Fruit fly (Drosophila melanogaster) whole organism, embryonic: ENCODE results near the gene twe.
A peak's percentile ranks its signal among the peaks of the same experiment; 100 is the strongest.

Source experiments
- Ada2b ChIP-seq: fragments of 200-800 bp; sonication (Bioruptor generic); IDR thresholded peaks from 2 replicates; pipeline ENCODE4 v1.3.6; 2022; ENCODE audit warnings: missing biosample characterization, missing genetic modification characterization
- CG12071 ChIP-seq: fragments of 200-800 bp; sonication (Bioruptor generic); optimal IDR thresholded peaks from 3 replicates; lab custom pipeline; 2018; ENCODE audit warnings: missing biosample characterization, mild to moderate bottlenecking, missing genetic modification characterization
- CG12104 ChIP-seq: fragments of 200-800 bp; sonication (Bioruptor generic); optimal IDR thresholded peaks from 3 replicates; lab custom pipeline; 2016; ENCODE audit warnings: missing biosample characterization, missing genetic modification characterization
- CG1233 ChIP-seq: fragments of 200-800 bp; sonication (Bioruptor generic); optimal IDR thresholded peaks from 4 replicates; lab custom pipeline; 2018; ENCODE audit warnings: missing biosample characterization, mild to moderate bottlenecking, missing genetic modification characterization
- CG13287 ChIP-seq: fragments of 200-800 bp; sonication (Bioruptor generic); IDR thresholded peaks from 2 replicates; pipeline ENCODE4 v1.3.6; 2022; ENCODE audit warnings: missing biosample characterization, missing genetic modification characterization; ENCODE audit not compliant: partially characterized antibody
- CG13296 ChIP-seq: fragments of 200-800 bp; sonication (Bioruptor generic); optimal IDR thresholded peaks from 3 replicates; lab custom pipeline; 2018; ENCODE audit warnings: missing biosample characterization, mild to moderate bottlenecking, missing genetic modification characterization
- CG14710 ChIP-seq: fragments of 200-800 bp; sonication (Bioruptor generic); optimal IDR thresholded peaks from 3 replicates; lab custom pipeline; 2019; ENCODE audit warnings: missing biosample characterization, mild to moderate bottlenecking, missing genetic modification characterization, moderate library complexity
- CG1647 ChIP-seq: fragments of 200-800 bp; sonication (Bioruptor generic); optimal IDR thresholded peaks from 3 replicates; lab custom pipeline; 2016; ENCODE audit warnings: missing biosample characterization, missing genetic modification characterization
- CG1792 ChIP-seq: fragments of 200-800 bp; sonication (Bioruptor generic); optimal IDR thresholded peaks from 2 replicates; lab custom pipeline; 2016; ENCODE audit warnings: missing biosample characterization, missing genetic modification characterization
- CG18476 ChIP-seq: fragments of 200-800 bp; sonication (Bioruptor generic); optimal IDR thresholded peaks from 2 replicates; lab custom pipeline; 2016; ENCODE audit warnings: missing biosample characterization, mild to moderate bottlenecking, missing genetic modification characterization
- CG31224 ChIP-seq: fragments of 200-800 bp; sonication (Bioruptor generic); IDR thresholded peaks from 2 replicates; pipeline ENCODE4 v1.3.6; 2022; ENCODE audit warnings: missing biosample characterization, missing genetic modification characterization
- CG31365 ChIP-seq: fragments of 200-800 bp; sonication (Bioruptor generic); optimal IDR thresholded peaks from 2 replicates; lab custom pipeline; 2018; ENCODE audit warnings: missing biosample characterization, mild to moderate bottlenecking, missing genetic modification characterization
- CG32772 ChIP-seq: fragments of 200-800 bp; sonication (Bioruptor generic); IDR thresholded peaks from 2 replicates; pipeline ENCODE4 v1.3.6; 2022; ENCODE audit warnings: missing biosample characterization, missing genetic modification characterization
- CG4328 ChIP-seq: fragments of 200-800 bp; sonication (Bioruptor generic); optimal IDR thresholded peaks from 3 replicates; lab custom pipeline; 2017; ENCODE audit warnings: missing biosample characterization, missing genetic modification reagents, missing genetic modification characterization
- CG4707 ChIP-seq: fragments of 200-800 bp; sonication (Bioruptor generic); optimal IDR thresholded peaks from 2 replicates; lab custom pipeline; 2018; ENCODE audit warnings: missing biosample characterization, mild to moderate bottlenecking, missing genetic modification characterization, moderate library complexity
- CG6175 ChIP-seq: fragments of 200-800 bp; sonication (Bioruptor generic); IDR thresholded peaks from 3 replicates; pipeline ENCODE4 v1.3.6; 2022; ENCODE audit warnings: missing biosample characterization, missing genetic modification characterization
- CG6791 ChIP-seq: fragments of 200-800 bp; sonication (Bioruptor generic); IDR thresholded peaks from 3 replicates; pipeline ENCODE4 v1.3.6; 2022; ENCODE audit warnings: missing biosample characterization, missing genetic modification characterization; ENCODE audit not compliant: partially characterized antibody
- CG7556 ChIP-seq: fragments of 200-800 bp; sonication (Bioruptor generic); optimal IDR thresholded peaks from 2 replicates; lab custom pipeline; 2017; ENCODE audit warnings: missing biosample characterization, mild to moderate bottlenecking, missing genetic modification characterization
- CG8944 ChIP-seq: fragments of 200-800 bp; sonication (Bioruptor generic); optimal IDR thresholded peaks from 3 replicates; lab custom pipeline; 2016; ENCODE audit warnings: missing biosample characterization, missing genetic modification characterization
- CG9797 ChIP-seq: fragments of 200-800 bp; sonication (Bioruptor generic); optimal IDR thresholded peaks from 3 replicates; lab custom pipeline; 2018; ENCODE audit warnings: missing biosample characterization, mild to moderate bottlenecking, missing genetic modification characterization
- Drgx ChIP-seq: fragments of 200-800 bp; sonication (Bioruptor generic); IDR thresholded peaks from 2 replicates; pipeline ENCODE4 v1.3.6; 2022; ENCODE audit warnings: missing biosample characterization, missing genetic modification characterization
- Eip74EF ChIP-seq, 2 experiments: fragments of 200-800 bp in 1 of 2; fragments of >200 bp in 1 of 2; sonication (Bioruptor generic) in 1 of 2; optimal IDR thresholded peaks; 2 replicates each; lab custom pipeline; 2017 to 2019; ENCODE audit warnings: missing biosample characterization in 2 of 2, missing genetic modification characterization in 2 of 2, mild to moderate bottlenecking in 1 of 2, moderate library complexity in 1 of 2
- HLHmδ ChIP-seq: fragments of 200-800 bp; sonication (Bioruptor generic); optimal IDR thresholded peaks from 2 replicates; lab custom pipeline; 2018; ENCODE audit warnings: missing biosample characterization, mild to moderate bottlenecking, missing genetic modification characterization, moderate library complexity
- Hey ChIP-seq: fragments of 200-800 bp; sonication (Bioruptor generic); optimal IDR thresholded peaks from 3 replicates; lab custom pipeline; 2018; ENCODE audit warnings: missing biosample characterization, mild to moderate bottlenecking, missing genetic modification characterization
- Hr51 ChIP-seq, 2 experiments: fragments of 200-800 bp; sonication (Bioruptor generic); optimal IDR thresholded peaks; 2 replicates in 1 of 2; 3 replicates in 1 of 2; lab custom pipeline; 2016 to 2018; ENCODE audit warnings: missing biosample characterization in 2 of 2, missing genetic modification characterization in 2 of 2, mild to moderate bottlenecking in 1 of 2, moderate library complexity in 1 of 2
- Mes4 ChIP-seq: fragments of 200-800 bp; sonication (Bioruptor generic); optimal IDR thresholded peaks from 2 replicates; lab custom pipeline; 2016; ENCODE audit warnings: missing biosample characterization, missing genetic modification characterization
- Pdp1 ChIP-seq, 2 experiments: fragments of 200-800 bp; sonication (Bioruptor generic); optimal IDR thresholded peaks; 3 replicates each; lab custom pipeline; 2016; ENCODE audit warnings: missing biosample characterization in 2 of 2, missing genetic modification characterization in 2 of 2, mild to moderate bottlenecking in 1 of 2, moderate library complexity in 1 of 2
- Ravus ChIP-seq: fragments of 200-800 bp; sonication (Bioruptor generic); IDR thresholded peaks from 2 replicates; pipeline ENCODE4 v1.3.6; 2022; ENCODE audit warnings: missing biosample characterization, missing genetic modification characterization
- Sry-β ChIP-seq: fragments of 200-800 bp; sonication (Bioruptor generic); optimal IDR thresholded peaks from 2 replicates; lab custom pipeline; 2018; ENCODE audit warnings: missing biosample characterization, mild to moderate bottlenecking, missing genetic modification characterization, moderate library complexity
- Sry-δ ChIP-seq: fragments of 200-800 bp; sonication (Bioruptor generic); optimal IDR thresholded peaks from 2 replicates; lab custom pipeline; 2016; ENCODE audit warnings: missing biosample characterization, missing genetic modification characterization
- Vsx1 ChIP-seq: fragments of 200-800 bp; sonication (Bioruptor generic); optimal IDR thresholded peaks from 2 replicates; lab custom pipeline; 2017; ENCODE audit warnings: missing biosample characterization, mild to moderate bottlenecking, missing genetic modification characterization, missing genetic modification reagents
- Xbp1 ChIP-seq: fragments of 200-800 bp; sonication (Bioruptor generic); optimal IDR thresholded peaks from 3 replicates; lab custom pipeline; 2016; ENCODE audit warnings: missing biosample characterization, mild to moderate bottlenecking, missing genetic modification characterization
- bcd ChIP-seq: fragments of 200-800 bp; sonication (Bioruptor generic); optimal IDR thresholded peaks from 2 replicates; lab custom pipeline; 2017; ENCODE audit warnings: missing biosample characterization, mild to moderate bottlenecking, missing genetic modification characterization
- btn ChIP-seq: fragments of 200-800 bp; sonication (Bioruptor generic); optimal IDR thresholded peaks from 2 replicates; lab custom pipeline; 2016; ENCODE audit warnings: missing biosample characterization, missing genetic modification characterization
- cg ChIP-seq: fragments of 200-800 bp; sonication (Bioruptor generic); optimal IDR thresholded peaks from 3 replicates; lab custom pipeline; 2019; ENCODE audit warnings: missing biosample characterization, mild to moderate bottlenecking, missing genetic modification characterization, moderate library complexity
- crp ChIP-seq, 2 experiments: fragments of 200-800 bp; sonication (Bioruptor generic); optimal IDR thresholded peaks; 2 replicates in 1 of 2; 3 replicates in 1 of 2; lab custom pipeline; 2017; ENCODE audit warnings: missing biosample characterization in 2 of 2, missing genetic modification characterization in 2 of 2, mild to moderate bottlenecking in 1 of 2, moderate library complexity in 1 of 2
- fru ChIP-seq: fragments of >200 bp; optimal IDR thresholded peaks from 2 replicates; lab custom pipeline; 2017
- hb ChIP-seq: fragments of 200-800 bp; sonication (Bioruptor generic); IDR thresholded peaks from 3 replicates; pipeline ENCODE4 v1.3.6; 2022; ENCODE audit warnings: missing biosample characterization, missing genetic modification characterization; ENCODE audit not compliant: partially characterized antibody
- lola ChIP-seq, 3 experiments: fragments of >200 bp in 2 of 3; fragments of 200-800 bp in 1 of 3; sonication (Bioruptor generic) in 1 of 3; optimal IDR thresholded peaks; 2 replicates each; lab custom pipeline; 2017 to 2019; ENCODE audit warnings: missing biosample characterization in 3 of 3, missing genetic modification characterization in 3 of 3, mild to moderate bottlenecking in 1 of 3, moderate library complexity in 1 of 3
- p53 ChIP-seq: fragments of 200-800 bp; sonication (Bioruptor generic); optimal IDR thresholded peaks from 2 replicates; lab custom pipeline; 2016; ENCODE audit warnings: missing biosample characterization, missing genetic modification characterization
- scrt ChIP-seq: fragments of 200-800 bp; sonication (Bioruptor generic); optimal IDR thresholded peaks from 2 replicates; lab custom pipeline; 2018; ENCODE audit warnings: missing biosample characterization, mild to moderate bottlenecking, missing genetic modification characterization, moderate library complexity
- toy ChIP-seq: fragments of 200-800 bp; sonication (Bioruptor generic); IDR thresholded peaks from 2 replicates; pipeline ENCODE4 v1.3.6; 2022; ENCODE audit warnings: missing biosample characterization, missing genetic modification characterization
- tup ChIP-seq: fragments of 200-800 bp; sonication (Bioruptor generic); optimal IDR thresholded peaks from 2 replicates; lab custom pipeline; 2016; ENCODE audit warnings: missing biosample characterization, mild to moderate bottlenecking, missing genetic modification characterization, moderate library complexity
- tx ChIP-seq: fragments of 200-800 bp; sonication (Bioruptor generic); optimal IDR thresholded peaks from 2 replicates; lab custom pipeline; 2016; ENCODE audit warnings: missing biosample characterization, missing genetic modification characterization
- unc-4 ChIP-seq: fragments of 200-800 bp; sonication (Bioruptor generic); IDR thresholded peaks from 2 replicates; pipeline ENCODE4 v1.3.6; 2022; ENCODE audit warnings: missing biosample characterization, missing genetic modification characterization; ENCODE audit not compliant: partially characterized antibody
- vfl ChIP-seq: fragments of 200-800 bp; sonication (Bioruptor generic); optimal IDR thresholded peaks from 2 replicates; lab custom pipeline; 2016; ENCODE audit warnings: missing biosample characterization, missing genetic modification characterization
- zen ChIP-seq: fragments of 200-800 bp; sonication (Bioruptor generic); optimal IDR thresholded peaks from 3 replicates; lab custom pipeline; 2018; ENCODE audit warnings: missing biosample characterization, mild to moderate bottlenecking, missing genetic modification characterization, moderate library complexity

The twe gene

DNA sequence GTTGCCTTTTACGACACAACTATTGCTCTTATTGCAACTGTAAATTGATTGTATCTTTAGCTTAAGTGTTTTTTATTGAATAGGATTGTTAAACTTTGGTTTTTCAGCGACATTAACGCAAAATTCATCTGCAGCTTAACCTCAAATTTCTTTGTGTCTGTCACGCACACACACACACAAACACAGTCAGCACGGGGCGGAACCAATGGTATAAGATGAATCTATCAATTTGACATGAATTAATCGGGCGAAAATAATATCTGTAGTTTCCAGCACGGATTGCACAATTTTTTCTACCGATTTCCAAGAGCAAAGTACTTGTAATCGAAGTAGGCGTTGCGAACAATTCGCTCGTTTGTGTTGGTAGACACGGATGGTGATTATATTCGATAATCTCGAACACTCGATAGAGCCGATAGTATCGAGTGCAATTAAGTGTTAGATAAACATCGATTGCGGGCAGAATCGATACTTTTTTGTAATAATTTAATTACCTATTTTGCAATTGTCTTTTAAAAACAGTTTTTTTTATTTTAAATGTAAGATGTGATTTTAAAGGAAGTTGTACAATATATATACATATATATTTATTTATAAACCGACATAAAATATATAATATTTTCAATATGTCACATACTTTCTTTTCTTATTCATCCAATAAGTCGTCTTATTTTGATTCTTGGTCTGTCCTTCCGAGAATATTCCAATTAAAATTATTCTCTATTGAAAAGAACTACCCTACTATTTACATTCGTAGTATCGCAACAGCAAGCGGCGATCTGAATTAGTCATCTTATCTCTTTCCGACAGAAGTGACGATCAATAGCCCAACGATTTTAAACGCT, 4.2 kb downstream of the twe start, which contains the start of the genes PRL-1 and EndoGI (continued):
- no peak for TF ChIP-seq CG6175 (GFP tag; lab: Robert Waterston, UW)
- TF ChIP-seq hb = peak; percentile 100
- TF ChIP-seq CG6791 (GFP tag; lab: Robert Waterston, UW) = peak; percentile 100
- TF ChIP-seq CG14710 (tag; lab: Kevin White, UChicago) = peak; percentile 83
- TF ChIP-seq Hey (tag; lab: Kevin White, UChicago) = no peak
- peak; percentile 46 for TF ChIP-seq CG1647 (GFP tag; lab: Kevin White, UChicago)
- peak; percentile 86 for TF ChIP-seq Drgx
- peak; percentile 66 for TF ChIP-seq CG31224
- TF ChIP-seq CG31365 (tag; lab: Kevin White, UChicago) = no peak
- peak in 1 of 2 experiments; percentile 62 for TF ChIP-seq crp (GFP tag; optimal IDR thresholded peaks at IDR 0.05; lab: Kevin White, UChicago)
- no peak for TF ChIP-seq Sry-β (GFP tag; lab: Kevin White, UChicago)
- peak; percentile 71 for TF ChIP-seq CG4328 (GFP tag; lab: Kevin White, UChicago)
- TF ChIP-seq CG32772 (GFP tag; lab: Robert Waterston, UW) = peak; percentile 20; the same call in 1 of the 2 replicates
- peak in 1 of 3 experiments; percentile 54 for TF ChIP-seq lola (GFP tag; optimal IDR thresholded peaks at IDR 0.05; lab: Kevin White, UChicago)
- TF ChIP-seq scrt (GFP tag; lab: Kevin White, UChicago) = peak; percentile 44
- peak; percentile 50; the same call in 1 of the 2 replicates for TF ChIP-seq Ada2b
- peak; percentile 87 for TF ChIP-seq zen (tag; lab: Kevin White, UChicago)
- TF ChIP-seq Sry-δ (GFP tag; lab: Kevin White, UChicago) = peak; percentile 82
- peak; percentile 45 for TF ChIP-seq CG18476 (GFP tag; lab: Kevin White, UChicago)
- no peak for TF ChIP-seq CG9797 (GFP tag; lab: Kevin White, UChicago)
- TF ChIP-seq Pdp1 (GFP tag; optimal IDR thresholded peaks at IDR 0.05; lab: Kevin White, UChicago) = peak in 1 of 2 experiments; percentile 57
- TF ChIP-seq CG13287 (GFP tag; lab: Robert Waterston, UW) = peak; percentile 92
- no peak for TF ChIP-seq fru
- no peak for TF ChIP-seq bcd (GFP tag; lab: Kevin White, UChicago)
- TF ChIP-seq Xbp1 (GFP tag; lab: Kevin White, UChicago) = peak; percentile 46
- TF ChIP-seq CG4707 (GFP tag; lab: Kevin White, UChicago) = no peak
- peak; percentile 98 for TF ChIP-seq unc-4 (GFP tag; lab: Robert Waterston, UW)
- no peak for TF ChIP-seq CG12071 (GFP tag; lab: Kevin White, UChicago)
- TF ChIP-seq vfl (GFP tag; lab: Kevin White, UChicago) = no peak
- no peak for TF ChIP-seq tup (GFP tag; lab: Kevin White, UChicago)
- no peak for TF ChIP-seq CG1792 (GFP tag; lab: Kevin White, UChicago)
- TF ChIP-seq CG13296 (GFP tag; lab: Kevin White, UChicago) = peak; percentile 88
- peak; percentile 37; the same call in 1 of the 2 replicates for TF ChIP-seq Ravus
- TF ChIP-seq tx (GFP tag; lab: Kevin White, UChicago) = no peak
- no peak for TF ChIP-seq CG8944 (GFP tag; lab: Kevin White, UChicago)
- TF ChIP-seq Hr51 (GFP tag; optimal IDR thresholded peaks at IDR 0.05; lab: Kevin White, UChicago) = peak; percentile 12 to 90
- TF ChIP-seq p53 (GFP tag; lab: Kevin White, UChicago) = no peak
- no peak for TF ChIP-seq Mes4
- TF ChIP-seq Eip74EF (GFP tag; optimal IDR thresholded peaks at IDR 0.05; lab: Kevin White, UChicago) = peak in 1 of 2 experiments; percentile 79
- TF ChIP-seq CG7556 (GFP tag; lab: Kevin White, UChicago) = peak; percentile 73
- TF ChIP-seq CG1233 (GFP tag; lab: Kevin White, UChicago) = peak; percentile 66
- peak; percentile 96 for TF ChIP-seq cg
- TF ChIP-seq Vsx1 = peak; percentile 65
- peak; percentile 44 for TF ChIP-seq HLHmδ
- no peak; the same call in 1 of the 2 replicates for TF ChIP-seq toy (GFP tag; lab: Robert Waterston, UW)
- TF ChIP-seq CG12104 (GFP tag; lab: Kevin White, UChicago) = peak; percentile 74
- no peak for TF ChIP-seq btn (GFP tag; lab: Kevin White, UChicago)
